Worm (Caenorhabditis elegans): ENCODE results near the gene mua-3.

Gene mua-3

ce11 chrIII:10160385-10160784, at the start of gene mua-3, which contains the start of gene K08E5.5:
Gene mua-3 (plus strand): TSS chrIII:10160697.
Gene K08E5.5 (minus strand): TSS chrIII:10160485.
- no peak for TF ChIP-seq cog-1 (tag; optimal IDR thresholded peaks at IDR 0.05)
- no peak for TF ChIP-seq T22C8.4 (GFP tag; IDR thresholded peaks at IDR 0.05)
- TF ChIP-seq ztf-23 (GFP tag; IDR thresholded peaks at IDR 0.05) = no peak
- no peak for TF ChIP-seq ztf-29 (GFP tag; IDR thresholded peaks at IDR 0.05)
- TF ChIP-seq ref-1 (GFP tag; conservative IDR thresholded peaks at IDR 0.05) = no peak
- no peak for TF ChIP-seq flt-1 (GFP tag; IDR thresholded peaks at IDR 0.05)
- no peak for TF ChIP-seq med-1 (GFP tag; optimal IDR thresholded peaks at IDR 0.05; ENCODE audit: insufficient read depth)

DNA sequence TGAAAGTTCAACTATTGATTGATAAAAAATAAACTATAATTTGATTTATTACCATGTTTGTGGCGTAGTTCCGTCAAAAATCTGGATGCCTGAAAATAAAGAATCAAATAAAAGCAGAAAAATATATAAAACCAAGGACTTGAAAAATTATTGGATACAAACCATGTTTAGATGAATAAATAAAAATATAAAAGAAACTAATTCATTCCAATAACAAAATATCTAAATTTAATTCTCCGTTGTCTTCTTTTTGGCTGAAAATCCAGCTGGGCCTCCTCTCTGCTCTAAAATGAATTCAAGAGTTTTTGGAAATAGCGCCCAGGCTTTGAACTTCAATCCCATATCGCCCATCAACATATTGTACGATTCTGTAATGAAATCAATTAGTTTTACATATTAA, 47.5 kb upstream of the mua-3 start, which contains the start of gene vps-29:
Gene vps-29 (minus strand): TSS at position 101 of the 400 bp plus-strand sequence.
- TF ChIP-seq med-1 (GFP tag; optimal IDR thresholded peaks at IDR 0.05; ENCODE audit: insufficient read depth) = no peak
- no peak for TF ChIP-seq ztf-23 (GFP tag; IDR thresholded peaks at IDR 0.05)
- TF ChIP-seq cog-1 (tag; optimal IDR thresholded peaks at IDR 0.05) = no peak
- no peak for TF ChIP-seq tab-1 (GFP tag; IDR thresholded peaks at IDR 0.05)
- TF ChIP-seq flt-1 (GFP tag; IDR thresholded peaks at IDR 0.05) = no peak
- TF ChIP-seq ref-1 (GFP tag; conservative IDR thresholded peaks at IDR 0.05) = no peak
- no peak for TF ChIP-seq klf-2 (GFP tag; conservative IDR thresholded peaks at IDR 0.05)
- TF ChIP-seq T22C8.4 (GFP tag; IDR thresholded peaks at IDR 0.05) = no peak
- TF ChIP-seq ztf-29 (GFP tag; IDR thresholded peaks at IDR 0.05) = no peak

- TF ChIP-seq ref-1 (GFP tag; conservative IDR thresholded peaks at IDR 0.05) (no peak), ztf-29 (GFP tag; IDR thresholded peaks at IDR 0.05) (no peak), flt-1 (GFP tag; IDR thresholded peaks at IDR 0.05) (no peak), tab-1 (GFP tag; IDR thresholded peaks at IDR 0.05) (no peak), ztf-23 (GFP tag; IDR thresholded peaks at IDR 0.05) (no peak), klf-2 (GFP tag; conservative IDR thresholded peaks at IDR 0.05) (no peak), med-1 (GFP tag; optimal IDR thresholded peaks at IDR 0.05; ENCODE audit: insufficient read depth) (no peak), cog-1 (tag; optimal IDR thresholded peaks at IDR 0.05) (no peak), T22C8.4 (GFP tag; IDR thresholded peaks at IDR 0.05) (no peak)
Measured at ce11 chrIII:10114662-10115061, 45.8 kb upstream of the mua-3 start, which contains the start of the genes ZK1128.1 and mett-10. Gene ZK1128.1 (minus strand): TSS chrIII:10114760. Gene mett-10 (plus strand): TSS chrIII:10115036.

DNA sequence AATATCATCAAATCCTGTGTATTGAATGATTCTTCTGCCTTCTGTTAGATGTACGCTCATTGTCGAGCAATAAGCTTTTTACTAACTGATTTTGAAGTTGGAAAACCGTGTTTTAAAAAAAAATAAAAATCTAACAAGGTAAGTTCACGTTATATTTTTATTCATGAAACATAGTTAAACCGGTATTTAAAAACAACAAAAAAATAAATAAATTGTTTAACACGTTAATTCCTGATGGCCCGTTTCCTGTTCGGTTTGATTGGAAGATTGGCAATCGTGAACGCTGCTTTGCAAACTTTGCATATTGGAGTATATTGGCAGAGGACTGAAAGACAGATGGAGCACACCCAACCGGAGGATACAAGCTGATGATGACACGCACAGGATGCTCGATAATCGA, 41.7 kb upstream of the mua-3 start, which contains the start of gene ZK1128.3:
Gene ZK1128.3 (minus strand): TSS at position 101 of the 400 bp plus-strand sequence.
- TF ChIP-seq med-1 (GFP tag; optimal IDR thresholded peaks at IDR 0.05; ENCODE audit: insufficient read depth) (no peak), flt-1 (GFP tag; IDR thresholded peaks at IDR 0.05) (no peak), klf-2 (GFP tag; conservative IDR thresholded peaks at IDR 0.05) (no peak), ztf-23 (GFP tag; IDR thresholded peaks at IDR 0.05) (no peak), ref-1 (GFP tag; conservative IDR thresholded peaks at IDR 0.05) (no peak), cog-1 (tag; optimal IDR thresholded peaks at IDR 0.05) (no peak), ztf-29 (GFP tag; IDR thresholded peaks at IDR 0.05) (no peak), T22C8.4 (GFP tag; IDR thresholded peaks at IDR 0.05) (no peak), tab-1 (GFP tag; IDR thresholded peaks at IDR 0.05) (no peak)

DNA sequence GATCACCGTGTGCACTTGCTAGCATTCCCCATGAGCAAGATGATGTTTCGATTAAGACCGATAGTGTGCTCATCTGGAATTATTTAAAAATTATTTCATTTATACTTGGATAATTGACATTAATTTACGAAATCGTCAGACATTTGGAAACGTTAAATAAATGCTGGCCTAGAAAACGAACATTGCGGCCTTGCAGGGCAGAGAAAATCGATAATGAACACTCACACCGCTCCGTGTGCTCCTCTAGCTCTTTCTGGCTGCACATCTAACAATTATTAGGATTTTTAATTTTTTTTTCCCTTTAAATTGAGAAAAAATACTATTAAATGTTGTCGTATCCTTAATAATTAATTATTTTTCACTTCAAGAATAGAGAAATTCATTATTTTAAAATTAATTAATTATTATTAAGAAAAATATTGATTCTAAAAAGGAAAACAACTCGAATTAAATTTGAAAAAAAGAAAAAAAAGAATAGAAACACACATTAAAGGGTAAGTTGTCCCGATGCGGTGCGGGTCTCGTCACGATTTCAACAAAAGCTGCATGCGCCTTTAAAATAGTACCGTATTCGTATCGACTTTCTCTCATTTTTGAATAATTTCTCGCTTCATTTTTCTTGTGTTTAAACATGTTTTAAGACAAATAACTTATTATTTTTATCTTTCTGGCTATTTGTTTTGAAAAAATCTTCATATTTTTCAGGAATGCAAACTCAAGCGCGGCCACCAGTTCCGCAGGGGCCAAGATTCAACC, 40.2 kb upstream of the mua-3 start, which contains the start of the genes gtf-2H3 and ham-3:
Gene gtf-2H3 (minus strand): TSS at position 73 of the 756 bp plus-strand sequence.
Gene ham-3 (plus strand): TSS at position 706 of the 756 bp plus-strand sequence.
- TF ChIP-seq ztf-29 (GFP tag; IDR thresholded peaks at IDR 0.05) (no peak), T22C8.4 (GFP tag; IDR thresholded peaks at IDR 0.05) (peak; percentile 89)

DNA sequence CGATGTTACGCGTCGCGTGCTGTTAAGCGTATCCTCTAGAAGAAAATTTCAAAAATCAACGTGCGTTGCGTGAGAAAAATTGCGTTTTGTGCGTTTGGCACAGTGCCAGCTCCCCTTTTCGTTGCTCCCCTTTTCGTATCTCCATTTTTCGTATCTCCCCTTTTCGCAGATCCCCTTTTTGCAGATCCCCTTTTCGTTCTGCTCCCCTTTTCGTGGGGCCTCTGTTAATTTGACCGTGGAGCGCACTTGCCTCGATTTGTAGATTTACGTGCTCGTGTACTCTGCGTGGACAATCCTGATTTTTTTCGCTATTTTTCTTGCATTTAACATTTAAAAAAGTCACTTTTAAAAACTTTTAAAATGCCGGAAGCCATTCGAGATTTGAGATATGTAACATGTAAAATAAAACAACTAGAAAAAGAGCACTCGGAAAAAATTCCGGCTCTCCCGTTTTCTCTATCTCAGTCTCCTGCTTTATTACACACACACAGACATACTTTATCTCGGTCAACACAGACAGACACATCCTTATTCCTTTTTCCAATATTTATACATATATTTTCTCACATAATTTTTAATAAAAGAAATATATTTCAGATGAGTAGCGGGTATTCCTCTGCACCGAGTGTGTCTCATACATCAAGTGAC, 36.8 kb upstream of the mua-3 start, which contains the start of gene ttll-4:
Gene ttll-4 (plus strand): TSS at position 598 of the 648 bp plus-strand sequence.
- TF ChIP-seq ztf-29 (GFP tag; IDR thresholded peaks at IDR 0.05) (0 out of 2 replicates have a peak, but pooled peaks have one; percentile 27), flt-1 (GFP tag; IDR thresholded peaks at IDR 0.05) (peak; percentile 89), ref-1 (GFP tag; conservative IDR thresholded peaks at IDR 0.05) (no peak), med-1 (GFP tag; optimal IDR thresholded peaks at IDR 0.05; ENCODE audit: insufficient read depth) (no peak), ztf-23 (GFP tag; IDR thresholded peaks at IDR 0.05) (peak; percentile 86), tab-1 (GFP tag; IDR thresholded peaks at IDR 0.05) (peak; percentile 58; the same call in 1 of the 2 replicates), klf-2 (GFP tag; conservative IDR thresholded peaks at IDR 0.05) (peak; percentile 85), cog-1 (tag; optimal IDR thresholded peaks at IDR 0.05) (peak; percentile 42), T22C8.4 (GFP tag; IDR thresholded peaks at IDR 0.05) (peak; percentile 56; the same call in 1 of the 2 replicates)

DNA sequence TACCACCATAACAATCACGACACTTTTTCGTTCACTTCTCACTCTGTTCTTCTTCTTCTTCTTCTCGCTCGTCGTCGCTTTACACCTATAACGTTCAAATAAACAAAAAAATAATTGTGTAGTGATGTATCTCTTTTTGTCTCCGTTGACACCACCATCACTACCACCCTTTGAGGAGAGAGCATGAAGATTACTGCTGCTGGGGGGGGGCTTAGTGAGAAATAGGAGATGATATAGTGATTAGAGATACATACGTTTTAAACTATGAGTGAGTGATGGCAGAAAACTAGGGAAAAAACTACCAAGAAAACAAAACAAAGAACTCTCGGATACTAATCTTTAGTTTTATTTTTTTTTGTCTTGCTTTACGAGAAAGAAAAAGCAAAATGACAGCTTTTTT, 34.1 kb upstream of the mua-3 start:
- no peak for TF ChIP-seq klf-2 (GFP tag; conservative IDR thresholded peaks at IDR 0.05)
- no peak for TF ChIP-seq tab-1 (GFP tag; IDR thresholded peaks at IDR 0.05)
- no peak for TF ChIP-seq flt-1 (GFP tag; IDR thresholded peaks at IDR 0.05)
- TF ChIP-seq ref-1 (GFP tag; conservative IDR thresholded peaks at IDR 0.05) = no peak
- no peak for TF ChIP-seq ztf-29 (GFP tag; IDR thresholded peaks at IDR 0.05)
- TF ChIP-seq med-1 (GFP tag; optimal IDR thresholded peaks at IDR 0.05; ENCODE audit: insufficient read depth) = no peak

ce11 chrIII:10132495-10133450, 27.7 kb upstream of the mua-3 start:
- no peak for TF ChIP-seq med-1 (GFP tag; optimal IDR thresholded peaks at IDR 0.05; ENCODE audit: insufficient read depth)
- no peak for TF ChIP-seq cog-1 (tag; optimal IDR thresholded peaks at IDR 0.05)
- TF ChIP-seq ztf-29 (GFP tag; IDR thresholded peaks at IDR 0.05) = no peak
- TF ChIP-seq ztf-23 (GFP tag; IDR thresholded peaks at IDR 0.05) = no peak
- TF ChIP-seq T22C8.4 (GFP tag; IDR thresholded peaks at IDR 0.05) = no peak

Measured in whole organism, midembryonic.